Fruit fly (Drosophila melanogaster) S2 (cell line): Measurements from ENCODE around the gene Klp31E.

Experiments used
- CG8478 ChIP-seq: fragments of >200 bp; optimal IDR thresholded peaks from 2 replicates; lab custom pipeline; 2018
- CTCF ChIP-seq, 2 experiments: fragments of >200 bp; optimal IDR thresholded peaks; 2 replicates each; lab custom pipeline; 2018

DNA sequence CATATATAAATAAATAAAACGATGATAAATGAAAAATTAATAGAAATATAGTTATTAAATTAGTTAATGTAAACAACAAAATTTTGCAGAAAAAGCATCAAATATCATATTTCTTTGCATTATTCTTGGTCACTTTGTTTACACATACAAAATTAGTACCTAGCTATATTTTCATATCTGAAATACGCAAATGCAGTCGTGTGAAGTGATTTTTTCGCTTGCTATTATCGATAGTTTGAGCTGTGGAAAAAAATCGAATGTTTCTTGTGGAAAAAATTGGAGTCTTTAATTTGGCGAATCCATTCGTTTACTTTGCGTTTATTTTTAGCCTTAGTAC, 17.4 kb upstream of the Klp31E start, which contains the start of gene Cnot4:
- TF ChIP-seq CTCF (optimal IDR thresholded peaks at IDR 0.05; lab: Kevin White, UChicago), result no peak
- no peak for TF ChIP-seq CG8478 (lab: Kevin White, UChicago)
